Worm (Caenorhabditis elegans) whole organism, midembryonic: ENCODE data around the gene arle-14.

Source experiments
- klf-2 ChIP-seq: fragments of 200-800 bp; sonication (Bioruptor generic); conservative IDR thresholded peaks from 2 replicates; pipeline ENCODE4 v1.3.6; 2022; ENCODE audit warnings: missing genetic modification reagents, missing genetic modification characterization, missing compliant biosample characterization
- ref-1 ChIP-seq: fragments of 200-800 bp; sonication (Bioruptor generic); conservative IDR thresholded peaks from 2 replicates; pipeline ENCODE4 v1.3.6; 2022; ENCODE audit warnings: missing genetic modification reagents, missing genetic modification characterization, missing compliant biosample characterization
- ztf-23 ChIP-seq: fragments of 200-800 bp; sonication (Bioruptor generic); IDR thresholded peaks from 2 replicates; pipeline ENCODE4 v1.3.6; 2022; ENCODE audit warnings: missing genetic modification reagents, missing genetic modification characterization, missing compliant biosample characterization
- ztf-29 ChIP-seq: fragments of 200-800 bp; sonication (Bioruptor generic); IDR thresholded peaks from 2 replicates; pipeline ENCODE4 v1.3.6; 2022; ENCODE audit warnings: missing genetic modification reagents, missing genetic modification characterization, missing compliant biosample characterization

DNA sequence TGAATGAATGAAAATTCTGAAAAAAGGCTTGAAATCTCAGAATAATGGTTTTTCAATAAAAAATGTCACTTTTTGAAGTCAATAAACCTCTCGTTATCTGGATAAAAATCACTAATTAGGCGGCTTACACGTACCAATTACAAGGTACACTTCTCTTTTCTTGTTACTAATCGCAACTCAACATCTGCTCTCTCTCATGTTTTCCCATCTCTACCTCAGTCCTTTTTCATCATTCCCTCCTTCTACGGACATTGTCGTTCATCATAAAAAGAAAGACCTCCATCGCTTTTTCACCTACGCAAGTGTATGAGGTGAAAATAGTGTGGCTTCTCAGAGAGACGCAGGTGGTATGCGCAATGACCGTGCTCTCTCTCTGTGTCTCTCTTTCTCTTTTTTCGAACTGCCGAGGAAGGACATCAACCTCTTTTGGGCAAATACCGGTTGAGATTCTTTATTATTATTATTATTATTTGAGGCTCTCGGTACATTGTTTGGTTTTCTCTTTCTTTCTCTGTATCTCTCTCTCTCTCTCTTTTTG lies 24.7 kb upstream of the arle-14 start:
- TF ChIP-seq ztf-23 (GFP tag; lab: Robert Waterston, UW) (no peak), ztf-29 (GFP tag; lab: Robert Waterston, UW) (no peak; the same call in 1 of the 2 replicates), klf-2 (no peak), ref-1 (GFP tag; lab: Robert Waterston, UW) (no peak)
